Fruit fly (Drosophila melanogaster): Measurements from ENCODE around the gene Tcs5.

Gene Tcs5

DNA sequence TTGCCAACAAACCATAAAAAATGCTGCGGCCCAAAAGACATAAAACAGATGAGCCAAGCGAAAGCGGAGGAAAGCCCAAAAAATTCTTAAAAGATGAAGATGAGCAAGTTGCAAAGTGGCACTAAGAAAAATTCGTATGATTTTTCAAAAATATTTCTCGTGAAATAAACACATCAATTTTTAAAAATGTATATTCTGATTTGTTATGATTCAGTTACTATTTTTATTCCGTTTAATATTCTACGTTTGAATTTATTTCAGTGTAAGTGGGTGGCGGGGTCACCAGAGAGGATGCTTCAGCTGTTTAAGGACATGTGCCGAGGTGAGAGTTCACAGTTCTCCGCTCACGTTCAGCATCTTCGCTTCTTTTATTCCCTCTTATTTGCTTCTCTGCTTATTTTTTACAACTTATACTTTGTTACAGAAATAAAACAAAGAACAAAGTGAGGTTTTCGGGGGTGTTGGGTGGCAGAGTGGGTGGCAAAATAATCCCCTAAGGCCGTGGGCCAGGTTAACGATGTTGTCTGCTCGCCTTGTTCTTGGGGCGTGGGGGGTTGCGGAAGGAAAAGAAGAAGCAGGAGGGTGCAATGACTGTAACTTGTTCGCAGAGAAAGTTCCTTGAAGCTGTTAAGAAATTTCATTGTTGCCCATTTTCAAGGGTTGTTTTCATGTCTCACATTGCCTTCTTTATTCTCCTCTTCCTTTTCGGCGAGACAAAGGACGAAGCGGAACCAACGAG, 43.2 kb upstream of the Tcs5 start (continued):
- TF ChIP-seq Dfd (GFP tag; optimal IDR thresholded peaks at IDR 0.05) (no peak), CG4282 (GFP tag; optimal IDR thresholded peaks at IDR 0.05) (no peak), al (GFP tag; IDR thresholded peaks at IDR 0.05) (no peak), pros (GFP tag; optimal IDR thresholded peaks at IDR 0.05) (peak; percentile 82), lilli (GFP tag; optimal IDR thresholded peaks at IDR 0.05) (peak; percentile 53), slou (GFP tag; optimal IDR thresholded peaks at IDR 0.05) (peak; percentile 20), zfh2 (GFP tag; optimal IDR thresholded peaks at IDR 0.05) (peak; percentile 20), YL-1 (GFP tag; optimal IDR thresholded peaks at IDR 0.05) (no peak), TFAM (GFP tag; optimal IDR thresholded peaks at IDR 0.05) (no peak), CG8359 (GFP tag; optimal IDR thresholded peaks at IDR 0.05; ENCODE audit: borderline replicate concordance) (no peak), psq (GFP tag; optimal IDR thresholded peaks at IDR 0.05) (no peak), CG18262 (tag; optimal IDR thresholded peaks at IDR 0.05) (peak; percentile 26), CG10209 (GFP tag; optimal IDR thresholded peaks at IDR 0.05) (no peak), Kr (GFP tag; optimal IDR thresholded peaks at IDR 0.05) (no peak), Dip3 (GFP tag; optimal IDR thresholded peaks at IDR 0.05) (no peak), zfh1 (GFP tag; IDR thresholded peaks at IDR 0.05) (no peak), CG10654 (GFP tag; optimal IDR thresholded peaks at IDR 0.05) (no peak), Gug (GFP tag; IDR thresholded peaks at IDR 0.05) (no peak), peb (GFP tag; IDR thresholded peaks at IDR 0.05) (no peak), twi (tag; optimal IDR thresholded peaks at IDR 0.05) (no peak), Abd-B (GFP tag; optimal IDR thresholded peaks at IDR 0.05) (no peak), vvl (GFP tag; IDR thresholded peaks at IDR 0.05) (peak; percentile 77), dpn (GFP tag; optimal IDR thresholded peaks at IDR 0.05) (peak in 1 of 2 experiments; percentile 22), CG17912 (GFP tag; optimal IDR thresholded peaks at IDR 0.05) (no peak), lmd (GFP tag; IDR thresholded peaks at IDR 0.05) (peak; percentile 36), CG12104 (GFP tag; optimal IDR thresholded peaks at IDR 0.05) (no peak), CG11398 (GFP tag; optimal IDR thresholded peaks at IDR 0.05) (no peak), Sox102F (GFP tag; optimal IDR thresholded peaks at IDR 0.05) (peak; percentile 52), CG6765 (GFP tag; optimal IDR thresholded peaks at IDR 0.05) (no peak), crol (GFP tag; IDR thresholded peaks at IDR 0.05) (peak; percentile 63), CG14860 (GFP tag; IDR thresholded peaks at IDR 0.05; ENCODE audit: partially characterized antibody) (no peak), Nf-YC (tag; optimal IDR thresholded peaks at IDR 0.05) (no peak), jigr1 (GFP tag; IDR thresholded peaks at IDR 0.05) (no peak), CG11456 (GFP tag; IDR thresholded peaks at IDR 0.05) (no peak), grn (GFP tag; optimal IDR thresholded peaks at IDR 0.05) (no peak), HLH4C (GFP tag; IDR thresholded peaks at IDR 0.05; ENCODE audit: partially characterized antibody) (no peak), CG17802 (tag; optimal IDR thresholded peaks at IDR 0.05) (no peak), C15 (GFP tag; IDR thresholded peaks at IDR 0.05) (no peak), CG11560 (tag; IDR thresholded peaks at IDR 0.05) (0 out of 3 replicates have a peak, but pooled peaks have one; percentile 39), CkIIα-i1 (GFP tag; IDR thresholded peaks at IDR 0.05) (no peak), eyg (GFP tag; optimal IDR thresholded peaks at IDR 0.05) (peak; percentile 23), CG7786 (GFP tag; optimal IDR thresholded peaks at IDR 0.05) (no peak), chinmo (GFP tag; IDR thresholded peaks at IDR 0.05; ENCODE audit: partially characterized antibody) (0 out of 4 replicates have a peak, but pooled peaks have one; percentile 12), CG8924 (tag; optimal IDR thresholded peaks at IDR 0.05) (peak; percentile 34), sc (optimal IDR thresholded peaks at IDR 0.05) (no peak), sc (GFP tag; optimal IDR thresholded peaks at IDR 0.05) (no peak), CG12744 (GFP tag; optimal IDR thresholded peaks at IDR 0.05) (no peak), HmgD (GFP tag; optimal IDR thresholded peaks at IDR 0.05) (no peak), chn (GFP tag; optimal IDR thresholded peaks at IDR 0.05) (peak; percentile 2), croc (GFP tag; conservative IDR thresholded peaks at IDR 0.05) (no peak), CG10959 (GFP tag; IDR thresholded peaks at IDR 0.05) (no peak)

Data from whole organism, embryonic.